Fruit fly (Drosophila melanogaster) whole organism, wandering third instar larva: ENCODE data around the gene Evi5.

ENCODE experiments used
- Abd-B ChIP-seq: fragments of >200 bp; optimal IDR thresholded peaks from 2 replicates; lab custom pipeline; 2017; ENCODE audit warnings: missing biosample characterization, missing genetic modification characterization
- CG32264 ChIP-seq: fragments of 200-800 bp; sonication (Bioruptor generic); optimal IDR thresholded peaks from 2 replicates; lab custom pipeline; 2016; ENCODE audit warnings: missing biosample characterization, missing genetic modification characterization
- CG9705 ChIP-seq: fragments of 200-800 bp; sonication (Bioruptor generic); optimal IDR thresholded peaks from 2 replicates; lab custom pipeline; 2018; ENCODE audit warnings: missing biosample characterization, mild to moderate bottlenecking, missing genetic modification characterization
- CrebA ChIP-seq: fragments of 200-800 bp; sonication (Bioruptor generic); optimal IDR thresholded peaks from 2 replicates; lab custom pipeline; 2016; ENCODE audit warnings: missing biosample characterization, mild to moderate bottlenecking, missing genetic modification characterization, borderline replicate concordance
- Dfd ChIP-seq: fragments of >200 bp; optimal IDR thresholded peaks from 2 replicates; lab custom pipeline; 2017; ENCODE audit warnings: missing biosample characterization, missing genetic modification characterization
- Dif ChIP-seq: fragments of 200-275, 200-300 bp; sonication (Bioruptor generic); optimal IDR thresholded peaks from 2 replicates; lab custom pipeline; 2018; ENCODE audit warnings: missing biosample characterization, missing genetic modification characterization; ENCODE audit not compliant: partially characterized antibody
- GATAd ChIP-seq: sonication (Bioruptor generic); optimal IDR thresholded peaks from 2 replicates; lab custom pipeline; 2016; ENCODE audit warnings: missing biosample characterization, missing genetic modification characterization
- HLH106 ChIP-seq: fragments of 200-800 bp; optimal IDR thresholded peaks from 3 replicates; lab custom pipeline; 2019; ENCODE audit warnings: missing biosample characterization, mild to moderate bottlenecking, missing genetic modification characterization, moderate library complexity
- Hnf4 ChIP-seq: fragments of 200-800 bp; sonication (Bioruptor generic); optimal IDR thresholded peaks from 2 replicates; lab custom pipeline; 2016; ENCODE audit warnings: missing biosample characterization, mild to moderate bottlenecking, missing genetic modification characterization
- Hr83 ChIP-seq: fragments of 200-300 bp; sonication (Bioruptor generic); optimal IDR thresholded peaks from 2 replicates; lab custom pipeline; 2016; ENCODE audit warnings: missing biosample characterization, mild to moderate bottlenecking, missing genetic modification characterization, moderate library complexity; ENCODE audit not compliant: poor library complexity, severe bottlenecking
- Jra ChIP-seq: sonication (Bioruptor generic); optimal IDR thresholded peaks from 2 replicates; lab custom pipeline; 2016; ENCODE audit warnings: missing biosample characterization, missing genetic modification characterization
- Mio ChIP-seq: sonication (Bioruptor generic); optimal IDR thresholded peaks from 2 replicates; lab custom pipeline; 2016; ENCODE audit warnings: missing biosample characterization, missing genetic modification characterization
- Myc ChIP-seq: fragments of >200 bp; optimal IDR thresholded peaks from 2 replicates; lab custom pipeline; 2017
- Rel ChIP-seq, 2 experiments: fragments of 200-800 bp; sonication (Bioruptor generic) in 1 of 2; optimal IDR thresholded peaks; 2 replicates in 1 of 2; 3 replicates in 1 of 2; lab custom pipeline; 2016 to 2019; ENCODE audit warnings: mild to moderate bottlenecking in 2 of 2, missing biosample characterization in 2 of 2, missing genetic modification characterization in 2 of 2, moderate library complexity in 1 of 2
- Sp1 ChIP-seq: fragments of 200-800 bp; sonication (Bioruptor generic); optimal IDR thresholded peaks from 3 replicates; lab custom pipeline; 2019; ENCODE audit warnings: missing biosample characterization, mild to moderate bottlenecking, missing genetic modification characterization, moderate library complexity
- Vsx2 ChIP-seq: fragments of 200-300, 225-300 bp; sonication (Bioruptor generic); optimal IDR thresholded peaks from 2 replicates; lab custom pipeline; 2018; ENCODE audit warnings: missing biosample characterization, missing genetic modification characterization; ENCODE audit not compliant: partially characterized antibody
- br ChIP-seq: fragments of 200-800 bp; sonication (Bioruptor generic); optimal IDR thresholded peaks from 2 replicates; lab custom pipeline; 2016; ENCODE audit warnings: missing biosample characterization, missing genetic modification characterization
- brk ChIP-seq: fragments of 200-800 bp; sonication (Bioruptor generic); optimal IDR thresholded peaks from 2 replicates; lab custom pipeline; 2016; ENCODE audit warnings: missing biosample characterization, mild to moderate bottlenecking, missing genetic modification characterization
- dmrt93B ChIP-seq: fragments of 200-800 bp; sonication (Bioruptor generic); optimal IDR thresholded peaks from 2 replicates; lab custom pipeline; 2018; ENCODE audit warnings: missing biosample characterization, mild to moderate bottlenecking, missing genetic modification characterization
- dsf ChIP-seq: sonication (Bioruptor generic); optimal IDR thresholded peaks from 2 replicates; lab custom pipeline; 2016; ENCODE audit warnings: missing biosample characterization, missing genetic modification characterization, borderline replicate concordance
- ey ChIP-seq: fragments of 200-800 bp; sonication (Bioruptor generic); optimal IDR thresholded peaks from 2 replicates; lab custom pipeline; 2016; ENCODE audit warnings: missing biosample characterization, missing genetic modification characterization
- foxo ChIP-seq, 2 experiments: fragments of 200-800 bp; sonication (Bioruptor generic); optimal IDR thresholded peaks; 2 replicates in 1 of 2; 3 replicates in 1 of 2; lab custom pipeline; 2016 to 2017; ENCODE audit warnings: missing biosample characterization in 2 of 2, missing genetic modification characterization in 2 of 2
- h ChIP-seq: fragments of 200-800 bp; sonication (Bioruptor generic); optimal IDR thresholded peaks from 3 replicates; lab custom pipeline; 2016; ENCODE audit warnings: missing biosample characterization, mild to moderate bottlenecking, missing genetic modification characterization
- jim ChIP-seq: fragments of 175-275, 200-325 bp; sonication (Bioruptor generic); optimal IDR thresholded peaks from 2 replicates; lab custom pipeline; 2016; ENCODE audit warnings: missing biosample characterization, mild to moderate bottlenecking, missing genetic modification characterization
- lola ChIP-seq: fragments of >200 bp; optimal IDR thresholded peaks from 2 replicates; lab custom pipeline; 2017; ENCODE audit warnings: missing biosample characterization, missing genetic modification characterization
- pan ChIP-seq: fragments of >200 bp; optimal IDR thresholded peaks from 2 replicates; lab custom pipeline; 2017
- psq ChIP-seq: fragments of 200-800 bp; sonication (Bioruptor generic); optimal IDR thresholded peaks from 3 replicates; lab custom pipeline; 2017; ENCODE audit warnings: missing biosample characterization, mild to moderate bottlenecking, missing genetic modification characterization, moderate library complexity
- rgr ChIP-seq: fragments of 200-800 bp; sonication (Bioruptor generic); optimal IDR thresholded peaks from 3 replicates; lab custom pipeline; 2016; ENCODE audit warnings: missing biosample characterization, mild to moderate bottlenecking, missing genetic modification characterization
- sage ChIP-seq: fragments of 200-800 bp; sonication (Bioruptor generic); optimal IDR thresholded peaks from 2 replicates; lab custom pipeline; 2016; ENCODE audit warnings: missing biosample characterization, mild to moderate bottlenecking, missing genetic modification characterization
- sv ChIP-seq: fragments of 200-800 bp; sonication (Bioruptor generic); optimal IDR thresholded peaks from 3 replicates; lab custom pipeline; 2016; ENCODE audit warnings: missing biosample characterization, missing genetic modification characterization
- tai ChIP-seq: sonication (Bioruptor generic); optimal IDR thresholded peaks from 2 replicates; lab custom pipeline; 2016; ENCODE audit warnings: missing biosample characterization, missing genetic modification characterization

Gene Evi5

DNA sequence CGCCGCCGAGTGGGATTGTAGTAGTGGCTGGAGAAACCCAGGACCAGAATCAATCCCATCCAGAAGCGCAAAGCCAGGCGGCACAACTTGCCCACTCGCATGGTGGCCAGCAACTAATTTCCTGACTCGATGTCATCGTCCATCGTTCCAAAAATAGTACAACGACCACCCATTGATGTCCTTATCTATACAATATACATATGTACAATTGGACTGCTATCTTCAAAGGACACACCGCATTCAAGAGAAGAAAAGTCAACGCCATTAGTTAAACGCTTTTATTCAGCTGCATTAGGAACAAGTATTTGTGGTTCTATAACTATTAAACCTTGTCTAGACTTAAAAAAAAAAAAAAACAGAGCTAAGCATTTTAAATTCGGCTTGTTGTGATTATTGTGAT, 41.1 kb downstream of the Evi5 start, which contains the start of gene Gr10b:
TSS of gene Gr10b (minus strand) at position 101 of the 400 bp plus-strand sequence.
- TF ChIP-seq Hr83 (GFP tag; lab: Kevin White, UChicago): no peak
- TF ChIP-seq tai (GFP tag; lab: Kevin White, UChicago): no peak
- TF ChIP-seq rgr (GFP tag; lab: Kevin White, UChicago): no peak
- TF ChIP-seq CG9705 (GFP tag; lab: Kevin White, UChicago): no peak
- no peak for TF ChIP-seq Rel (GFP tag; optimal IDR thresholded peaks at IDR 0.05; lab: Kevin White, UChicago)
- no peak for TF ChIP-seq Rel (tag; optimal IDR thresholded peaks at IDR 0.05; lab: Kevin White, UChicago)
- TF ChIP-seq br: no peak
- no peak for TF ChIP-seq Abd-B
- no peak for TF ChIP-seq Dif (GFP tag; lab: Kevin White, UChicago)
- no peak for TF ChIP-seq h (GFP tag; lab: Kevin White, UChicago)
- TF ChIP-seq lola (GFP tag; lab: Kevin White, UChicago): no peak
- TF ChIP-seq Sp1: no peak

DNA sequence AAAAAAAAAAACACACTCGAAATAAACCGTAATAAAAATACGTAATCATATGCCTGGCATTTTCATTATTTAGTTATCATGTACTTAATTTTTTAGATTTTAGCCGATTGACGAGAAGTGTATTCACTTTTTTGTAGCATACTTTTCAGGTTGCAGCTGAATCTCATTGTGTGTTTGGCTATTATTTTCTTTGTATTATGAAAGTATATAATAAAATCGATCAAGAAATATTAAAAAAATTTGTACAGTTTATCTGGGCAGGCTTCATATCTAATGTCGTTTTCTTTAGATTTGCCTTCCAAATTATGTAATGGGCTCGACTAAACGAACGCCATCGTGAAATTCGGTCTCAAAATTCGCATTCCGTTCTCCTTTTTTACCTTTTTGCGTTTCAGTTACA, 44.5 kb downstream of the Evi5 start, which contains the start of gene CG15196:
TSS of gene CG15196 (plus strand) at position 301 of the 400 bp plus-strand sequence.
- no peak for TF ChIP-seq sv (GFP tag; lab: Kevin White, UChicago)
- TF ChIP-seq jim (GFP tag; lab: Kevin White, UChicago): no peak
- TF ChIP-seq Hnf4 (GFP tag; lab: Kevin White, UChicago): no peak
- TF ChIP-seq GATAd (GFP tag; lab: Kevin White, UChicago): no peak
- no peak for TF ChIP-seq Dif (GFP tag; lab: Kevin White, UChicago)
- no peak for TF ChIP-seq h (GFP tag; lab: Kevin White, UChicago)
- TF ChIP-seq lola (GFP tag; lab: Kevin White, UChicago): no peak
- no peak for TF ChIP-seq Jra (GFP tag; lab: Kevin White, UChicago)
- no peak for TF ChIP-seq CG32264 (GFP tag; lab: Kevin White, UChicago)
- TF ChIP-seq Dfd (GFP tag; lab: Kevin White, UChicago): no peak

DNA sequence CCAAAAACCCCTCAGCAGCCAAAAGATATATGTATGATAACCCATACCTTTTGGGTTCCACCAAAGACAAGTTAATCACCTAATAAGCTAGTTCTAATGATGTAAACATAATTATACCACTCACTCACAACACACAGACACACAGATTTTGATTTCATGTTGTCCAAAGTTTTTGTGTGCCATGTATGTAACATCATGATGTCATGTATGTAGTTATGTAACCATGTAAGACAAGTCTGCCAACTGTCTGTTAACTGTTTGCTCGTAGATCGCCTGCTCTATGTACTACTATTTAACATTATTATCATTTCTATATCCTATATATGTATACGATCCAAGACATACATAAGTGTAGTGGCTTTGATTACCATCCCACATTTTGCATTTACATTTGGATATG, 49.9 kb downstream of the Evi5 start:
- TF ChIP-seq ey (GFP tag; lab: Kevin White, UChicago) (no peak), Jra (GFP tag; lab: Kevin White, UChicago) (no peak), Abd-B (no peak), Myc (lab: Kevin White, UChicago) (no peak), Hnf4 (GFP tag; lab: Kevin White, UChicago) (no peak), brk (GFP tag; lab: Kevin White, UChicago) (no peak), pan (lab: Kevin White, UChicago) (no peak), Sp1 (no peak), dsf (no peak), foxo (GFP tag; optimal IDR thresholded peaks at IDR 0.05; lab: Kevin White, UChicago) (no peak), sage (GFP tag; lab: Kevin White, UChicago) (no peak), Vsx2 (GFP tag; lab: Kevin White, UChicago) (no peak), CrebA (no peak), Hr83 (GFP tag; lab: Kevin White, UChicago) (no peak), GATAd (GFP tag; lab: Kevin White, UChicago) (no peak), rgr (GFP tag; lab: Kevin White, UChicago) (no peak), CG9705 (GFP tag; lab: Kevin White, UChicago) (no peak)

DNA sequence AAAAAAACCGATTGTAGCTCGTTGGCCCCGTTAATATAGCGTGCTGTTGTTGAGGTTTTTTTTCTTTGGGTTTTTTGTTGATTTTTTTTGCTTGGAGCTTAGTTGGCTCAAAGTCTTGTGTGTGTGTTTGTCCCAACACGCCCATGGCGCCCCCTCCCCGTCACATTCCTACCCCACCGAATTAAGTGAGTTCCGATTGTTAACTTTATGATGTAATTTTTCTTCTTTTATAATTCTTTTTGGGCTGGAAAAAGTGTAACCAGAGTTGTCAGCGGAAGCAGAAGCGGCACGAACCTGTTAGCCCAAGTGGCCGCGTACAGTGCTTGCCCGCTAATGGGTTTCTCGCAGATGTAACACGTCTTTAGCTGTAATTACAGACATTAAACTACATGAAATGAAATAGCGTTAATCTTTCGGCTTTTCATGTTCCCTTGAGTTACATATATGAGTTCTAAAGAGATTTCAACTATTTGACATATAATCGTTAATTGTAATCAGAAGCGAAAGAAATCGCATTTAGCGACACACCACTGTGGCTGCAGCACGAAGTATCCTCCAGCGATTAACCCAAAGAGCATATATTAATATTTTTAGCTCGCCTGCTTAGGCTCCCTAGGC, 61.1 kb downstream of the Evi5 start:
- TF ChIP-seq foxo (GFP tag; optimal IDR thresholded peaks at IDR 0.05; lab: Kevin White, UChicago) (peak in 1 of 2 experiments; percentile 10), br (no peak)

DNA sequence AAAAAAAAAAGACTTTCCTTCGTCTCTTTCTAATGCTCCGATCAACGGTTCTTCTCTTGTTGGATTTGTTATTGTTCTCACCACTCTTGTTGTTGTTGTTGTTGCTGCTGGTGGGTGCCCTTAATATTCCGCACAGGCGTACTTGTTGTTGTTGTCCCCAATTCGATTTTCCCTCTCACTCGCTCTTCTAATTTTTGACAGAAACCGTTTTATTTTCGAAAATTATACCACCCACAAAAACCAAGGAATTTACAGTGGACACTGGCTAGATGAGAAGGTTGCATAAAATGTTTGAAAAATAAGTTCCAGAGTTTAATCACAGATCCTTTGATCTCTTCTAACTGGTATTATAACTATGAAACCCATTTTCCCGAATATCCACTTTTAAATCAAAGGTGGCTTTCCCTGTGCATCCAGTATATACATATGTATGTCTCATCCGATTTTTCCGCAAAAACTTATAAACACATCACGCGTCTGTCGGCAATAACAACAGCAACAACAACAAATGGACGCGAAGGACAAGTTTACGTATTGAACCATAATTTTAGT, 62.7 kb downstream of the Evi5 start:
- TF ChIP-seq jim (GFP tag; lab: Kevin White, UChicago) (no peak), tai (GFP tag; lab: Kevin White, UChicago) (no peak), pan (lab: Kevin White, UChicago) (no peak), lola (GFP tag; lab: Kevin White, UChicago) (no peak), h (GFP tag; lab: Kevin White, UChicago) (no peak), rgr (GFP tag; lab: Kevin White, UChicago) (no peak), HLH106 (no peak), Mio (GFP tag; lab: Kevin White, UChicago) (no peak), ey (GFP tag; lab: Kevin White, UChicago) (no peak), Sp1 (no peak), psq (no peak), Abd-B (no peak), foxo (GFP tag; optimal IDR thresholded peaks at IDR 0.05; lab: Kevin White, UChicago) (no peak), Myc (lab: Kevin White, UChicago) (no peak), dmrt93B (GFP tag; lab: Kevin White, UChicago) (no peak), Hnf4 (GFP tag; lab: Kevin White, UChicago) (no peak)
